Worm (Caenorhabditis elegans): ENCODE data around the gene C14A6.6.

ce11 chrV:18162568-18162967, 4.5 kb downstream of the C14A6.6 start, which contains the start of gene C14A6.12:
- no peak for TF ChIP-seq dao-5 (tag; optimal IDR thresholded peaks at IDR 0.05)
- TF ChIP-seq W03F9.2 (tag; optimal IDR thresholded peaks at IDR 0.05) = no peak

Data from whole organism, L4/young adult.